Worm (Caenorhabditis elegans): ENCODE results near the gene C16D9.4.

ce11 chrV:8224634-8225033 lies 18.1 kb downstream of the C16D9.4 start, which contains the start of gene pax-1:
- TF ChIP-seq dpl-1 (GFP tag; optimal IDR thresholded peaks at IDR 0.05) (no peak), F44E2.7 (GFP tag; IDR thresholded peaks at IDR 0.05) (no peak), fos-1 (tag; optimal IDR thresholded peaks at IDR 0.05) (no peak), hlh-30 (tag; optimal IDR thresholded peaks at IDR 0.05; ENCODE audit: insufficient read depth) (no peak), attf-4 (tag; optimal IDR thresholded peaks at IDR 0.05) (no peak), nhr-6 (tag; optimal IDR thresholded peaks at IDR 0.05) (no peak), nhr-25 (tag; optimal IDR thresholded peaks at IDR 0.05; ENCODE audit: borderline replicate concordance, insufficient read depth) (no peak), lin-38 (GFP tag; IDR thresholded peaks at IDR 0.05) (no peak), unc-62 (GFP tag; optimal IDR thresholded peaks at IDR 0.05 in 1 of 2) (no peak), unc-62 (tag; optimal IDR thresholded peaks at IDR 0.05) (no peak)
